Worm (Caenorhabditis elegans) whole organism, mixed stage, embryonic: Measurements from ENCODE around the gene F46F5.10.
"Not testable (repeated sequence)": the region's sequence is repeated elsewhere in the genome, so short reads cannot be mapped to it uniquely, and the experiment has no call there.

Experiments
- M03D4.4 ChIP-seq: sonication (generic microtip); optimal IDR thresholded peaks from 2 replicates; lab custom pipeline; 2017; ENCODE audit warnings: mild to moderate bottlenecking, missing genetic modification characterization, missing compliant biosample characterization
- bed-3 ChIP-seq: fragments of 200-800 bp; sonication (Bioruptor generic); optimal IDR thresholded peaks from 3 replicates; lab custom pipeline; 2018; ENCODE audit warnings: mild to moderate bottlenecking, missing genetic modification characterization, moderate library complexity, missing compliant biosample characterization
- blmp-1 ChIP-seq: fragments of 150-350 bp; optimal IDR thresholded peaks from 2 replicates; lab custom pipeline; 2014; ENCODE audit warnings: missing biosample characterization, missing genetic modification characterization
- ceh-39 ChIP-seq: fragments of 150-350 bp; optimal IDR thresholded peaks from 2 replicates; lab custom pipeline; 2014; ENCODE audit warnings: missing biosample characterization, missing genetic modification characterization
- ceh-83 ChIP-seq: fragments of 200-800 bp; sonication (Bioruptor generic); optimal IDR thresholded peaks from 2 replicates; lab custom pipeline; 2018; ENCODE audit warnings: mild to moderate bottlenecking, missing genetic modification characterization, missing compliant biosample characterization
- ces-1 ChIP-seq: fragments of 150-350 bp; optimal IDR thresholded peaks from 2 replicates; lab custom pipeline; 2014; ENCODE audit warnings: missing biosample characterization, missing genetic modification reagents, missing genetic modification characterization
- cnd-1 ChIP-seq: fragments of 200-800 bp; sonication (Bioruptor generic); optimal IDR thresholded peaks from 2 replicates; lab custom pipeline; 2018; ENCODE audit warnings: mild to moderate bottlenecking, missing genetic modification characterization, missing compliant biosample characterization
- drap-1 ChIP-seq: fragments of 200-800 bp; sonication (Bioruptor generic); optimal IDR thresholded peaks from 3 replicates; lab custom pipeline; 2018; ENCODE audit warnings: mild to moderate bottlenecking, missing genetic modification characterization, missing compliant biosample characterization
- elt-1 ChIP-seq: sonication (generic microtip); optimal IDR thresholded peaks from 2 replicates; lab custom pipeline; 2017; ENCODE audit warnings: missing genetic modification characterization, mild to moderate bottlenecking, missing compliant biosample characterization, antibody characterized with exemption, moderate library complexity, borderline replicate concordance; ENCODE audit not compliant: insufficient read depth
- elt-3 ChIP-seq: fragments of 150-350 bp; optimal IDR thresholded peaks from 2 replicates; lab custom pipeline; 2014; ENCODE audit warnings: missing biosample characterization, missing genetic modification characterization
- flh-1 ChIP-seq: fragments of 200-800 bp; sonication (Bioruptor generic); optimal IDR thresholded peaks from 2 replicates; lab custom pipeline; 2018; ENCODE audit warnings: mild to moderate bottlenecking, missing genetic modification characterization, moderate library complexity, missing compliant biosample characterization
- ham-2 ChIP-seq: fragments of 200-800 bp; sonication (Bioruptor generic); optimal IDR thresholded peaks from 2 replicates; lab custom pipeline; 2018; ENCODE audit warnings: mild to moderate bottlenecking, missing genetic modification characterization, missing compliant biosample characterization
- hlh-1 ChIP-seq: fragments of 150-350 bp; optimal IDR thresholded peaks from 2 replicates; lab custom pipeline; 2014; ENCODE audit warnings: missing biosample characterization, missing genetic modification reagents, missing genetic modification characterization
- lin-13 ChIP-seq: fragments of 150-350 bp; optimal IDR thresholded peaks from 2 replicates; lab custom pipeline; 2014; ENCODE audit warnings: missing biosample characterization, missing genetic modification characterization
- lin-32 ChIP-seq: fragments of 200-800 bp; sonication (Bioruptor generic); optimal IDR thresholded peaks from 2 replicates; lab custom pipeline; 2018; ENCODE audit warnings: mild to moderate bottlenecking, missing genetic modification characterization, missing compliant biosample characterization
- lsy-2 ChIP-seq: fragments of 150-350 bp; optimal IDR thresholded peaks from 2 replicates; lab custom pipeline; 2014; ENCODE audit warnings: missing biosample characterization, missing genetic modification characterization
- mab-5 ChIP-seq: fragments of 150-350 bp; optimal IDR thresholded peaks from 2 replicates; lab custom pipeline; 2014; ENCODE audit warnings: missing biosample characterization, missing genetic modification characterization
- mep-1 ChIP-seq: fragments of 150-350 bp; optimal IDR thresholded peaks from 2 replicates; lab custom pipeline; 2017; ENCODE audit warnings: missing biosample characterization, missing genetic modification reagents, missing genetic modification characterization, inconsistent platforms
- mls-2 ChIP-seq: sonication (generic microtip); optimal IDR thresholded peaks from 2 replicates; lab custom pipeline; 2016; ENCODE audit warnings: mild to moderate bottlenecking, missing genetic modification characterization, moderate library complexity, missing compliant biosample characterization
- nhr-12 ChIP-seq: fragments of 150-350 bp; optimal IDR thresholded peaks from 2 replicates; lab custom pipeline; 2014; ENCODE audit warnings: missing biosample characterization, missing genetic modification characterization
- nhr-2 ChIP-seq: fragments of 150-350 bp; optimal IDR thresholded peaks from 2 replicates; lab custom pipeline; 2014; ENCODE audit warnings: missing biosample characterization, missing genetic modification characterization
- nhr-237 ChIP-seq: fragments of 150-350 bp; optimal IDR thresholded peaks from 2 replicates; lab custom pipeline; 2014; ENCODE audit warnings: missing biosample characterization, missing genetic modification characterization
- nhr-28 ChIP-seq: fragments of 150-350 bp; optimal IDR thresholded peaks from 2 replicates; lab custom pipeline; 2014; ENCODE audit warnings: missing biosample characterization, missing genetic modification characterization
- nhr-76 ChIP-seq: sonication (generic microtip); optimal IDR thresholded peaks from 2 replicates; lab custom pipeline; 2017; ENCODE audit warnings: missing biosample characterization, missing genetic modification characterization
- pha-4 ChIP-seq: fragments of 150-350 bp; optimal IDR thresholded peaks from 2 replicates; lab custom pipeline; 2018; ENCODE audit warnings: missing biosample characterization, missing genetic modification reagents, missing genetic modification characterization
- sem-2 ChIP-seq: fragments of 200-800 bp; sonication (Bioruptor generic); optimal IDR thresholded peaks from 2 replicates; lab custom pipeline; 2018; ENCODE audit warnings: mild to moderate bottlenecking, missing genetic modification characterization, missing compliant biosample characterization
- snpc-4 ChIP-seq: fragments of 150-350 bp; optimal IDR thresholded peaks from 2 replicates; lab custom pipeline; 2014; ENCODE audit warnings: missing biosample characterization, missing genetic modification characterization
- tbx-8 ChIP-seq: fragments of 200-800 bp; sonication (Bioruptor generic); optimal IDR thresholded peaks from 2 replicates; lab custom pipeline; 2018; ENCODE audit warnings: mild to moderate bottlenecking, missing genetic modification characterization, moderate library complexity, missing compliant biosample characterization
- unc-120 ChIP-seq: sonication (generic microtip); optimal IDR thresholded peaks from 2 replicates; lab custom pipeline; 2017; ENCODE audit warnings: missing genetic modification characterization, missing compliant biosample characterization; ENCODE audit not compliant: poor library complexity, severe bottlenecking
- unc-39 ChIP-seq: fragments of 150-350 bp; optimal IDR thresholded peaks from 2 replicates; lab custom pipeline; 2014; ENCODE audit warnings: missing biosample characterization, missing genetic modification characterization
- unc-62 ChIP-seq: fragments of 150-350 bp; optimal IDR thresholded peaks from 2 replicates; lab custom pipeline; 2014; ENCODE audit warnings: missing biosample characterization, missing genetic modification reagents, missing genetic modification characterization
- zip-8 ChIP-seq: fragments of 150-350 bp; optimal IDR thresholded peaks from 2 replicates; lab custom pipeline; 2014; ENCODE audit warnings: missing biosample characterization, missing genetic modification characterization
- ztf-11 ChIP-seq: fragments of 150-350 bp; optimal IDR thresholded peaks from 2 replicates; lab custom pipeline; 2014; ENCODE audit warnings: missing biosample characterization, missing genetic modification characterization

Gene F46F5.10

DNA sequence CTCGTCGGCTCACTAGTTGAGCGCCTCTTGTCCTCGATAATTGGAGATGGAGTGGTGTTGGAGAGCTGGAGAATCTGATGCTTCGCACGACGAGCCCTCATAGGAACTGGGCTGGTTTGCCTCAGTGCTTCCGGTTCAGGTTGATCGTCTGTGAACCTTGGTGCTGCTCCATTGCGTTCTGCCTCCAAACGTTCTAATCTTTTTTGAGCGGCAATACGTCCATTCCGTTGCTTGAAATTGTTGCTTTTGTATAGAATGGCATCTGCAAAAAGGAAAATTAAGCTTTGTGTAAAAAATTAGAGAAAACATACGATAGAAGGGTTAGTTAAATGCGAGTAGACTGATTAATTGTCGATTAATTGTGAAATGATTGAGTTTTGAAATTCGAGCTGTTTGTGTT, 10.7 kb upstream of the F46F5.10 start, which contains the start of gene F46F5.5:
Gene F46F5.5 (minus strand): TSS at position 101 of the 400 bp plus-strand sequence.
- no peak for TF ChIP-seq lin-32 (GFP tag; lab: Kevin White, UChicago)
- no peak for TF ChIP-seq unc-39
- no peak for TF ChIP-seq ceh-39 (tag; lab: Kevin White, UChicago)
- TF ChIP-seq flh-1, result no peak
- TF ChIP-seq ham-2, result no peak
- TF ChIP-seq unc-120, result no peak
- no peak for TF ChIP-seq nhr-28
- no peak for TF ChIP-seq elt-3 (tag; lab: Kevin White, UChicago)
- TF ChIP-seq lin-13 (tag; lab: Kevin White, UChicago), result no peak
- TF ChIP-seq pha-4 (tag; lab: Kevin White, UChicago), result no peak
- no peak for TF ChIP-seq cnd-1 (tag; lab: Kevin White, UChicago)
- TF ChIP-seq tbx-8 (GFP tag; lab: Kevin White, UChicago), result no peak
- TF ChIP-seq hlh-1 (tag; lab: Kevin White, UChicago), result no peak
- no peak for TF ChIP-seq sem-2
- no peak for TF ChIP-seq nhr-76
- TF ChIP-seq lsy-2, result no peak
- no peak for TF ChIP-seq nhr-2 (tag; lab: Kevin White, UChicago)
- no peak for TF ChIP-seq zip-8 (tag; lab: Kevin White, UChicago)

DNA sequence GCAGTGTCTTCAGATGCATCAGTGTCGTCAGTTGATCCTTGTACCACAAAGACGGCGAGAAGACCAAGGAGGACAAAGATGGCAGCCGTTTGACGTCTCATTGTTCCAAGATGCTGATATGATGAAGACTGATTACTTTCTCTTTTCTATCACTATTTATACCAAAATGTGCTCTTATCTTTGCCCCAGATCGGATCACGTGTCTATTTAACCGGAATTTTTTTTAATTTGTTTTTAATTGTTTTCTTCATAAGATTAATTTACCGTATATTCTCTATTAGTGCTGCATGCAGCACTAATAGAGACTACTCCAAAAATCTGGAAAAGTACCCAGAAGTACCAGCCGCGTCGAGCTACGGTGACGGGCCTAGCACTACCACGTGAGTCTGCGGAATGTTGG, 8.9 kb upstream of the F46F5.10 start, which contains the start of gene msrp-3:
Gene msrp-3 (minus strand): TSS at position 101 of the 400 bp plus-strand sequence.
- TF ChIP-seq blmp-1, result no peak
- TF ChIP-seq, all 35 proteins: peak for 0

DNA sequence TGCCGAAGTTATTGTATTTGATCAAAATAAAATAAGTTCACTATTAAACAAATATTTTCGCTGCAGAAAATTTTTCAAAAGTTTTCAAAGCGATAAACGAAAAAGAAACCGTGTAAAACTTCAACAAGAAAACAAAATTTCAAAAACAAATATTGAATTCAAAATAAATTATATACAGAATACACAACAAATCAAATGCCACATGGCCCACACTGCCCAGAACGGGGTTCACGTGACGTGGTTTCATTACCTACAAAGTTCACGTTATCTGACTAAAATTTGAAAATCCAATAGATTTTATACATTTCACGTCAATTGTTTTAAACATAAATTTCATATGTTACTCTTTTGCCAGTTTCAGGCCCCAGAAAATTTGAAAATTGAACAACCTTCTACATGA, 3.1 kb upstream of the F46F5.10 start, which contains the start of gene F46F5.7:
Gene F46F5.7 (minus strand): TSS at position 101 of the 400 bp plus-strand sequence.
- no peak for TF ChIP-seq unc-62
- no peak for TF ChIP-seq bed-3 (GFP tag; lab: Kevin White, UChicago)
- no peak for TF ChIP-seq ceh-39 (tag; lab: Kevin White, UChicago)
- TF ChIP-seq drap-1 (GFP tag; lab: Kevin White, UChicago), result no peak
- no peak for TF ChIP-seq nhr-12
- no peak for TF ChIP-seq cnd-1 (tag; lab: Kevin White, UChicago)
- TF ChIP-seq sem-2, result no peak

DNA sequence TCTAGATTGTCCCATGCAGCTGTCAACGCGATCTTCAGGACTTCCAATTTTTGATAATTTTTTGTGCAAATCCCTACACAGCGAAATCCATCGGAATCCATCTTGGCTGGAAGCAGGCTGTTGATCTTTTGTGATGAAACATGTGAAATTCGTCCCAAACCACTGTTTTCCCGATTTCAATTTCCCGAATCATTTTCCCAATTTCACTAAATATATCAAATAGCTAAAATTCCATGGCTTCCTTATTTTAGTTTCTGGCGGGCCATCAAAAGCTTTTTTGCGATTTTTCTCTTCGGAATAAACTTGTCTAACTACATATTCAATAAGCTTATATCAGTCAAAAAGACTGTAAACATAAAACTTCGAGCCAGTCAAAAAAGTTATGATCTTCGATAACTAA, 2.1 kb upstream of the F46F5.10 start, which contains the start of gene F46F5.8:
Gene F46F5.8 (minus strand): TSS at position 101 of the 400 bp plus-strand sequence.
- TF ChIP-seq flh-1 (no peak), nhr-28 (no peak), zip-8 (tag; lab: Kevin White, UChicago) (no peak), nhr-237 (no peak), mep-1 (no peak), M03D4.4 (tag; lab: Kevin White, UChicago) (no peak), mls-2 (tag; lab: Kevin White, UChicago) (no peak), nhr-12 (no peak), unc-39 (no peak), cnd-1 (tag; lab: Kevin White, UChicago) (no peak), mab-5 (tag; lab: Kevin White, UChicago) (no peak)

DNA sequence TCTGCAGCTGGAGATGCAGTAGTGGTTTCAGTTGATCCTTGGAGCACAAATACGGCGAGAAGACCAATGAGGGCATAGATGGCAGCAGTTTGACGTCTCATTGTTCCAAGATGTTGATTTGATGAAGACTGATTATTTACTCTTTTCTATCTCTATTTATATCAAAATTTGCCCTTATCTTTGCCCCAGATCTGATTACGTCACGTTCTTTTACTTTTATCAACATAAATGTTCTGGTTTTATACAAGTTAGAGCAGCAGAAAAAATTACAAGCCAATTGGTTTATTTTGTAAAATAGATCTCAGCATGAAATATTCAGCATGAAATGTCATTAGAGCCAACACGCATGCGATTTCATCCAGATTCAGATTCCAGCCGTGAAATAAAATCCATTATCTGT, 899 bp upstream of the F46F5.10 start, which contains the start of gene msrp-4:
Gene msrp-4 (minus strand): TSS at position 101 of the 400 bp plus-strand sequence.
- not testable (repeated sequence) for TF ChIP-seq elt-1 (tag; lab: Kevin White, UChicago); blmp-1; mab-5 (tag; lab: Kevin White, UChicago)

DNA sequence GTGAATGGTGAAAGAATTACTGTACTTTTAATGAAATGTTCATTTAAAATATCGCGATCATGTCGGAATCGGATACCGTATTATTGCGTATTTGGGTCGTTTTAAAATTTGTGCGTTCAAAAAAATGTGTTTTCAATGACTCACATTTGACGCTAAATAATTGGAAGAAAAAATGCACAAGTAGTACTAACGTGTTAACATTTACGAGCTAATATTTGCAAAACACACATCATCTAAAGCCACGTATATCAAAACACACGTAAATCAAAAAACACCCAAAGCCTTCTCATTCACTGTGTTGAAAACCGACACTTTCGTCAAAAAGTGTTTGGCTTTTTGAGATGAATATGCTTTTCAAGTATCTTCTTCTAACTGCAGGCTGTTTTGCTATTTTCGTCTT, 1.9 kb downstream of the F46F5.10 start, which contains the start of gene F28A10.1:
Gene F28A10.1 (plus strand): TSS at position 301 of the 400 bp plus-strand sequence.
- no peak for TF ChIP-seq ceh-83
- TF ChIP-seq unc-120, result no peak
- TF ChIP-seq, all 35 proteins: peak for 0

DNA sequence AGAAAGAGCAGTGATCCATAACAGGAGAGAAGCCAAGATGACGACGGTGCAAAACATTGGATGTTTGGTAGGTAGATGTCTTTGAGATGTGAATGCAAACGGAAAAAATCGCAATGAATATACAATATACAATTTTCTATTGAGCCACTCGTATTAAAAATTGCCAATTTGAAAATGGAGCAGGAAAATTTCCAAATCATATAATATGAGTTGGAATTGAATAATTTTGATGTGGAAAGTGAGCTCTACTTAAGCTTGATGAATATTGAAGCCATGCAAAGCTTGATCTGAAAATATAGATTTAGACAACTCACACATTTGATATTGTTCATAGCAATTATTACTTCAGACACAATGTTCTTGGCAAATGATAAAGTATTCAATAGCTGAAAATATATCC, 14.8 kb downstream of the F46F5.10 start, which contains the start of gene F28A10.8:
Gene F28A10.8 (minus strand): TSS at position 101 of the 400 bp plus-strand sequence.
- no peak for TF ChIP-seq unc-120
- no peak for TF ChIP-seq flh-1
- no peak for TF ChIP-seq unc-39
- TF ChIP-seq elt-1 (tag; lab: Kevin White, UChicago), result no peak
- no peak for TF ChIP-seq nhr-76
- no peak for TF ChIP-seq nhr-28
- no peak for TF ChIP-seq snpc-4 (tag; lab: Kevin White, UChicago)
- no peak for TF ChIP-seq elt-3 (tag; lab: Kevin White, UChicago)
- no peak for TF ChIP-seq nhr-2 (tag; lab: Kevin White, UChicago)
- no peak for TF ChIP-seq ces-1 (GFP tag; lab: Kevin White, UChicago)
- TF ChIP-seq tbx-8 (GFP tag; lab: Kevin White, UChicago), result no peak
- TF ChIP-seq zip-8 (tag; lab: Kevin White, UChicago), result no peak
- TF ChIP-seq cnd-1 (tag; lab: Kevin White, UChicago), result no peak
- no peak for TF ChIP-seq nhr-12
- TF ChIP-seq ztf-11 (tag; lab: Kevin White, UChicago), result no peak
- TF ChIP-seq blmp-1, result no peak
- no peak for TF ChIP-seq lsy-2
